Fruit fly (Drosophila melanogaster) whole organism, prepupa: ENCODE measurements around the gene Vps15.

ENCODE experiments used
- Blimp-1 ChIP-seq: fragments of 200-800 bp; sonication (Bioruptor generic); optimal IDR thresholded peaks from 3 replicates; lab custom pipeline; 2017; ENCODE audit warnings: missing biosample characterization, missing genetic modification characterization, mild to moderate bottlenecking, moderate library complexity, missing genetic modification reagents
- CG10631 ChIP-seq: fragments of 200-800 bp; sonication (Bioruptor generic); optimal IDR thresholded peaks from 2 replicates; lab custom pipeline; 2016; ENCODE audit warnings: missing biosample characterization, missing genetic modification characterization
- CG10669 ChIP-seq: fragments of 200-800 bp; sonication (Bioruptor generic); optimal IDR thresholded peaks from 3 replicates; lab custom pipeline; 2018; ENCODE audit warnings: missing biosample characterization, mild to moderate bottlenecking, missing genetic modification characterization, moderate library complexity
- CG11762 ChIP-seq: fragments of 200-800 bp; sonication (Bioruptor generic); optimal IDR thresholded peaks from 3 replicates; lab custom pipeline; 2016; ENCODE audit warnings: missing biosample characterization, missing genetic modification characterization; ENCODE audit not compliant: insufficient read depth
- CG15336 ChIP-seq: fragments of 200-800 bp; sonication (Bioruptor generic); IDR thresholded peaks from 2 replicates; pipeline ENCODE4 v1.3.6; 2022; ENCODE audit warnings: missing biosample characterization, missing genetic modification characterization
- CG16779 ChIP-seq: fragments of 200-800 bp; sonication (Bioruptor generic); optimal IDR thresholded peaks from 3 replicates; lab custom pipeline; 2017; ENCODE audit warnings: missing biosample characterization, mild to moderate bottlenecking, missing genetic modification characterization
- CG3032 ChIP-seq: fragments of 200-800 bp; optimal IDR thresholded peaks from 2 replicates; lab custom pipeline; 2019; ENCODE audit warnings: missing biosample characterization, mild to moderate bottlenecking, missing genetic modification characterization, moderate library complexity
- CG31627 ChIP-seq: fragments of 200-800 bp; sonication (Bioruptor generic); optimal IDR thresholded peaks from 3 replicates; lab custom pipeline; 2016; ENCODE audit warnings: missing biosample characterization, missing genetic modification characterization
- CG34406 ChIP-seq: fragments of 200-800 bp; sonication (Bioruptor generic); optimal IDR thresholded peaks from 3 replicates; lab custom pipeline; 2016; ENCODE audit warnings: missing biosample characterization, missing genetic modification characterization
- CG3919 ChIP-seq: fragments of 200-800 bp; sonication (Bioruptor generic); optimal IDR thresholded peaks from 3 replicates; lab custom pipeline; 2016; ENCODE audit warnings: missing biosample characterization, missing genetic modification characterization
- CG6163 ChIP-seq: fragments of 200-800 bp; sonication (Bioruptor generic); IDR thresholded peaks from 3 replicates; pipeline ENCODE4 v1.3.6; 2022; ENCODE audit warnings: missing biosample characterization, missing genetic modification characterization
- CG6276 ChIP-seq: fragments of 200-800 bp; sonication (Bioruptor generic); optimal IDR thresholded peaks from 2 replicates; lab custom pipeline; 2017; ENCODE audit warnings: missing biosample characterization, mild to moderate bottlenecking, missing genetic modification characterization
- CG6792 ChIP-seq: fragments of 200-800 bp; sonication (Bioruptor generic); optimal IDR thresholded peaks from 3 replicates; lab custom pipeline; 2016; ENCODE audit warnings: missing biosample characterization, missing genetic modification characterization
- CG6808 ChIP-seq: fragments of 200-800 bp; sonication (Bioruptor generic); optimal IDR thresholded peaks from 3 replicates; lab custom pipeline; 2017; ENCODE audit warnings: missing biosample characterization, missing genetic modification characterization, mild to moderate bottlenecking, moderate library complexity, missing genetic modification reagents
- CG6854 ChIP-seq: fragments of 200-800 bp; sonication (Bioruptor generic); optimal IDR thresholded peaks from 2 replicates; lab custom pipeline; 2017; ENCODE audit warnings: missing biosample characterization, mild to moderate bottlenecking, missing genetic modification characterization
- CG8119 ChIP-seq: fragments of 200-800 bp; sonication (Bioruptor generic); IDR thresholded peaks from 3 replicates; pipeline ENCODE4 v1.3.6; 2022; ENCODE audit warnings: missing biosample characterization, missing genetic modification characterization
- CG9139 ChIP-seq: fragments of 200-800 bp; sonication (Bioruptor generic); optimal IDR thresholded peaks from 3 replicates; lab custom pipeline; 2017; ENCODE audit warnings: missing biosample characterization, mild to moderate bottlenecking, missing genetic modification characterization
- Eip75B ChIP-seq: fragments of 200-800 bp; sonication (Bioruptor generic); optimal IDR thresholded peaks from 3 replicates; lab custom pipeline; 2016; ENCODE audit warnings: missing biosample characterization, missing genetic modification characterization
- Eip78C ChIP-seq: fragments of 200-800 bp; sonication (Bioruptor generic); peaks from one replicate; lab custom pipeline; 2016; ENCODE audit warnings: missing biosample characterization, missing genetic modification characterization
- Ets21C ChIP-seq: fragments of 200-800 bp; sonication (Bioruptor generic); optimal IDR thresholded peaks from 3 replicates; lab custom pipeline; 2016; ENCODE audit warnings: missing biosample characterization, missing genetic modification characterization
- Ets96B ChIP-seq: fragments of 200-800 bp; optimal IDR thresholded peaks from 2 replicates; lab custom pipeline; 2019; ENCODE audit warnings: missing biosample characterization, mild to moderate bottlenecking, missing genetic modification characterization, moderate library complexity
- Gug ChIP-seq: fragments of 200-800 bp; sonication (Bioruptor generic); IDR thresholded peaks from 2 replicates; pipeline ENCODE4 v1.3.6; 2022; ENCODE audit warnings: missing biosample characterization, missing genetic modification characterization
- Hr38 ChIP-seq: sonication (Bioruptor generic); optimal IDR thresholded peaks from 2 replicates; lab custom pipeline; 2016; ENCODE audit warnings: missing biosample characterization, missing genetic modification characterization
- Hr39 ChIP-seq: fragments of 200-800 bp; sonication (Bioruptor generic); optimal IDR thresholded peaks from 2 replicates; lab custom pipeline; 2016; ENCODE audit warnings: missing biosample characterization, missing genetic modification characterization
- Hr4 ChIP-seq: fragments of 200-800 bp; sonication (Bioruptor generic); optimal IDR thresholded peaks from 3 replicates; lab custom pipeline; 2016; ENCODE audit warnings: missing biosample characterization, missing genetic modification characterization
- Smox ChIP-seq: fragments of 200-800 bp; sonication (Bioruptor generic); optimal IDR thresholded peaks from 3 replicates; lab custom pipeline; 2016; ENCODE audit warnings: missing biosample characterization, missing genetic modification characterization
- Sox102F ChIP-seq: fragments of 200-800 bp; sonication (Bioruptor generic); optimal IDR thresholded peaks from 2 replicates; lab custom pipeline; 2016; ENCODE audit warnings: missing biosample characterization, mild to moderate bottlenecking, missing genetic modification characterization
- Sox14 ChIP-seq: fragments of 200-800 bp; sonication (Bioruptor generic); optimal IDR thresholded peaks from 3 replicates; lab custom pipeline; 2016; ENCODE audit warnings: missing biosample characterization, missing genetic modification characterization
- Sox15 ChIP-seq: fragments of 200-800 bp; sonication (Bioruptor generic); optimal IDR thresholded peaks from 3 replicates; lab custom pipeline; 2016; ENCODE audit warnings: missing biosample characterization, missing genetic modification characterization
- achi ChIP-seq: fragments of 200-800 bp; sonication (Bioruptor generic); optimal IDR thresholded peaks from 3 replicates; lab custom pipeline; 2016; ENCODE audit warnings: missing biosample characterization, missing genetic modification characterization
- cyc ChIP-seq: fragments of 200-800 bp; sonication (Bioruptor generic); optimal IDR thresholded peaks from 3 replicates; lab custom pipeline; 2016; ENCODE audit warnings: missing biosample characterization, missing genetic modification characterization
- dac ChIP-seq: fragments of 200-800 bp; sonication (Bioruptor generic); optimal IDR thresholded peaks from 2 replicates; lab custom pipeline; 2017; ENCODE audit warnings: missing biosample characterization, mild to moderate bottlenecking, missing genetic modification characterization
- dsx ChIP-seq: fragments of 200-800 bp; optimal IDR thresholded peaks from 3 replicates; lab custom pipeline; 2019; ENCODE audit warnings: missing biosample characterization, mild to moderate bottlenecking, missing genetic modification characterization, moderate library complexity; ENCODE audit not compliant: poor library complexity, severe bottlenecking
- eg ChIP-seq: fragments of 200-800 bp; sonication (Bioruptor generic); IDR thresholded peaks from 3 replicates; pipeline ENCODE4 v1.3.6; 2022; ENCODE audit warnings: missing biosample characterization, missing genetic modification characterization
- fd59A ChIP-seq: fragments of 200-800 bp; sonication (Bioruptor generic); optimal IDR thresholded peaks from 2 replicates; lab custom pipeline; 2017; ENCODE audit warnings: missing biosample characterization, mild to moderate bottlenecking, missing genetic modification characterization, missing genetic modification reagents
- fkh ChIP-seq: fragments of 200-800 bp; sonication (Bioruptor generic); optimal IDR thresholded peaks from 3 replicates; lab custom pipeline; 2017; ENCODE audit warnings: missing biosample characterization, mild to moderate bottlenecking, missing genetic modification characterization, moderate library complexity
- lz ChIP-seq: fragments of 200-800 bp; sonication (Bioruptor generic); optimal IDR thresholded peaks from 3 replicates; lab custom pipeline; 2016; ENCODE audit warnings: missing biosample characterization, missing genetic modification characterization
- net ChIP-seq: fragments of 200-800 bp; sonication (Bioruptor generic); optimal IDR thresholded peaks from 3 replicates; lab custom pipeline; 2016; ENCODE audit warnings: missing biosample characterization, missing genetic modification characterization
- pdm3 ChIP-seq: fragments of 200-800 bp; sonication (Bioruptor generic); optimal IDR thresholded peaks from 3 replicates; lab custom pipeline; 2016; ENCODE audit warnings: missing biosample characterization, missing genetic modification characterization
- salr ChIP-seq, 2 experiments: fragments of 200-800 bp; sonication (Bioruptor generic); optimal IDR thresholded peaks; 3 replicates each; lab custom pipeline; 2016 to 2018; ENCODE audit warnings: missing biosample characterization in 2 of 2, missing genetic modification characterization in 2 of 2, mild to moderate bottlenecking in 1 of 2
- spab ChIP-seq: fragments of 200-800 bp; sonication (Bioruptor generic); optimal IDR thresholded peaks from 2 replicates; lab custom pipeline; 2017; ENCODE audit warnings: missing biosample characterization, mild to moderate bottlenecking, missing genetic modification characterization, missing genetic modification reagents
- ss ChIP-seq, 2 experiments: fragments of 200-800 bp; sonication (Bioruptor generic); optimal IDR thresholded peaks; 2 replicates in 1 of 2; 3 replicates in 1 of 2; lab custom pipeline; 2017 to 2018; ENCODE audit warnings: mild to moderate bottlenecking in 2 of 2, missing biosample characterization in 2 of 2, missing genetic modification characterization in 2 of 2, moderate library complexity in 1 of 2
- svp ChIP-seq: fragments of 200-800 bp; sonication (Bioruptor generic); peaks from one replicate; lab custom pipeline; 2016; ENCODE audit warnings: missing biosample characterization, missing genetic modification characterization
- topi ChIP-seq: fragments of 200-800 bp; sonication (Bioruptor generic); optimal IDR thresholded peaks from 3 replicates; lab custom pipeline; 2016; ENCODE audit warnings: missing biosample characterization, missing genetic modification characterization

The Vps15 gene

DNA sequence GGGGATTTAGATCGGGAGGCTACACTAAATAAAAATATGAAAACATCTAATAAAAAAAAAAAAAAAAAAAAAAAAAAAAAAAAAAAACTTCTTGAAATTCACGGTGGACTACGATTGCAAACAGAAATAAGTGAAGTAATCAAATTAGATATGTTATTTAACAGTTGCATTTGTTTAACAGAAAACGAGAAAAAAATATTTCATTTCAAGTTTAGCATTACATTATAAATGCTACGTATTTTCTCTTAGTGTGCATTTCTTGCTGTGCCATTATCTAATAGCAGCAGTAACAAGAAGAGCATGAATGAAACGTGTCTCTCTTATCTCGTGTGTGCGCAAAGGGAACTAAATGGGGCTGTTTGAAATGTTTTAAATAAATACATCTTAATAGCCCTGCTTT lies 20.9 kb downstream of the Vps15 start (continued):
- TF ChIP-seq Eip78C (GFP tag; lab: Kevin White, UChicago), result peak; percentile 91
- TF ChIP-seq Blimp-1, result no peak
- TF ChIP-seq CG34406 (GFP tag; lab: Kevin White, UChicago), result peak; percentile 53
- no peak for TF ChIP-seq fkh (GFP tag; lab: Kevin White, UChicago)
- TF ChIP-seq achi (GFP tag; lab: Kevin White, UChicago), result peak; percentile 74
- no peak for TF ChIP-seq CG6808 (GFP tag; lab: Kevin White, UChicago)
- no peak for TF ChIP-seq Ets21C

DNA sequence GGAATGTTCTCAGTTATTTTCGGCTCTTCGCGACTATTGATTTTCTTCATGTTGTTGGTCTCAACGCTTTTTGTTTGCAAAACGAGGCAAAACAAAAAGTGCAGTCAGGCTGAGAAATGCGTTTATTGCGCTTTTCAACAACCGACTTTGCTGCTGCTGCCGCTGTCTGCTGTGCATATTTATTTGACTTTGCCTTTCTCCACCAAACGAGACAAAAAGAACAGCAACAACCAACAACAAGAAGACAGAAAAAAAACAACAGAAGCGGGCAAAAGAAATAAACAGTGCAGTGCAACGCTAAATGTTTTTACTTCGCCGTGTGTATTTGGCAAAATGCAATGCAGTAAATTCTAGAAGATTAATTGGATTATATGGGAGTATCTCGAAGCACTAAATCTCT lies 23.3 kb downstream of the Vps15 start:
- TF ChIP-seq svp (GFP tag; lab: Kevin White, UChicago) (no peak), CG31627 (GFP tag; lab: Kevin White, UChicago) (no peak), CG9139 (GFP tag; lab: Kevin White, UChicago) (no peak), Ets21C (no peak), Smox (GFP tag; lab: Kevin White, UChicago) (no peak), CG10631 (GFP tag; lab: Kevin White, UChicago) (no peak), Sox15 (no peak), net (no peak), CG34406 (GFP tag; lab: Kevin White, UChicago) (no peak), CG6854 (peak; percentile 54), CG15336 (peak; percentile 33; the same call in 1 of the 2 replicates), salr (GFP tag; optimal IDR thresholded peaks at IDR 0.05; lab: Kevin White, UChicago) (no peak), spab (no peak), Eip75B (GFP tag; lab: Kevin White, UChicago) (no peak), Eip78C (GFP tag; lab: Kevin White, UChicago) (peak; percentile 33), lz (GFP tag; lab: Kevin White, UChicago) (no peak), Sox14 (no peak), CG6808 (GFP tag; lab: Kevin White, UChicago) (peak; percentile 0), CG11762 (GFP tag; lab: Kevin White, UChicago) (no peak), CG3032 (tag; lab: Kevin White, UChicago) (no peak), topi (GFP tag; lab: Kevin White, UChicago) (no peak), Hr38 (GFP tag; lab: Kevin White, UChicago) (no peak), cyc (GFP tag; lab: Kevin White, UChicago) (no peak), Hr4 (GFP tag; lab: Kevin White, UChicago) (no peak), eg (GFP tag; lab: Robert Waterston, UW) (peak; percentile 64; the same call in 2 of the 3 replicates), achi (GFP tag; lab: Kevin White, UChicago) (no peak), Gug (GFP tag; lab: Robert Waterston, UW) (no peak), fkh (GFP tag; lab: Kevin White, UChicago) (no peak), Ets96B (tag; lab: Kevin White, UChicago) (no peak), pdm3 (GFP tag; lab: Kevin White, UChicago) (no peak), CG6276 (GFP tag; lab: Kevin White, UChicago) (peak; percentile 70), fd59A (GFP tag; lab: Kevin White, UChicago) (no peak), CG3919 (GFP tag; lab: Kevin White, UChicago) (no peak), dsx (GFP tag; lab: Kevin White, UChicago) (no peak), Hr39 (GFP tag; lab: Kevin White, UChicago) (no peak), CG16779 (no peak), CG6163 (peak; percentile 20; the same call in 1 of the 3 replicates), Sox102F (GFP tag; lab: Kevin White, UChicago) (no peak), CG6792 (GFP tag; lab: Kevin White, UChicago) (no peak), CG8119 (GFP tag; lab: Robert Waterston, UW) (no peak), Blimp-1 (no peak), CG10669 (GFP tag; lab: Kevin White, UChicago) (peak; percentile 5), ss (GFP tag; optimal IDR thresholded peaks at IDR 0.05; lab: Kevin White, UChicago) (no peak), dac (no peak)
